Fruit fly (Drosophila melanogaster): ENCODE results near the gene Ing5.
A peak's percentile ranks its signal among the peaks of the same experiment; 100 is the strongest.

The Ing5 gene

DNA sequence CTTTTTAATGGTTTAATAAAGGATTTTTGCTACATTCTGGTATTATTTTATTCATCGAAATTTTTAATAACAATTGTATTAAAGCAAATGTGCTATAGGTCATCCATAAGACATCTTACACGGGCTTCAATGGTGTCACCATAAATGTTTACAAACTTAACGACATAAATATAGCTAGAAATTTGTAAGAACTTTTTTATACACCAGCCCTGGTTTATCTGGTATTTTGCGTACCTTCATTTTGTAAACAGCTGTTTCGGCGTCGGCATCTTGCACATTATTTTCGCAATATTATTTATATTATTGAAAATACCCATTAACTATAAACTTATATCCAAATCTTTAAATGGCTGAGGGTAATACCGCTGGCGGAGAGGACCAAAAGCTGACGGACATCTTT lies 19.7 kb downstream of the Ing5 start, which contains the start of gene Tap42:
TSS of gene Tap42 (plus strand) at position 240 of the 400 bp plus-strand sequence.
- TF ChIP-seq foxo (GFP tag; optimal IDR thresholded peaks at IDR 0.05) (peak in 1 of 2 experiments; percentile 29), h (GFP tag; optimal IDR thresholded peaks at IDR 0.05) (peak; percentile 17), sage (GFP tag; optimal IDR thresholded peaks at IDR 0.05) (peak; percentile 76), CrebA (GFP tag; optimal IDR thresholded peaks at IDR 0.05; ENCODE audit: borderline replicate concordance) (no peak), ey (GFP tag; optimal IDR thresholded peaks at IDR 0.05) (no peak), dl (GFP tag; optimal IDR thresholded peaks at IDR 0.05; ENCODE audit: insufficient read depth in 1 of 2, partially characterized antibody in 2 of 2) (no peak), Dfd (GFP tag; optimal IDR thresholded peaks at IDR 0.05) (no peak), CG32264 (GFP tag; optimal IDR thresholded peaks at IDR 0.05) (no peak), HLH106 (tag; optimal IDR thresholded peaks at IDR 0.05) (no peak), CG9705 (GFP tag; optimal IDR thresholded peaks at IDR 0.05) (no peak), tai (GFP tag; optimal IDR thresholded peaks at IDR 0.05) (no peak), OdsH (GFP tag; optimal IDR thresholded peaks at IDR 0.05) (no peak), dmrt93B (GFP tag; optimal IDR thresholded peaks at IDR 0.05) (no peak), rgr (GFP tag; optimal IDR thresholded peaks at IDR 0.05) (no peak), Rel (GFP tag; optimal IDR thresholded peaks at IDR 0.05) (no peak), Rel (tag; optimal IDR thresholded peaks at IDR 0.05) (no peak), dsf (GFP tag; optimal IDR thresholded peaks at IDR 0.05; ENCODE audit: borderline replicate concordance) (no peak), N (GFP tag; optimal IDR thresholded peaks at IDR 0.05) (no peak), Hnf4 (GFP tag; optimal IDR thresholded peaks at IDR 0.05) (no peak), psq (GFP tag; optimal IDR thresholded peaks at IDR 0.05) (no peak), pan (optimal IDR thresholded peaks at IDR 0.05) (no peak), woc (GFP tag; optimal IDR thresholded peaks at IDR 0.05) (peak; percentile 52), Hr83 (GFP tag; optimal IDR thresholded peaks at IDR 0.05; ENCODE audit: poor library complexity, severe bottlenecking) (no peak), jim (GFP tag; optimal IDR thresholded peaks at IDR 0.05) (no peak), GATAd (GFP tag; optimal IDR thresholded peaks at IDR 0.05) (no peak), usp (GFP tag; optimal IDR thresholded peaks at IDR 0.05) (no peak), Dif (GFP tag; optimal IDR thresholded peaks at IDR 0.05; ENCODE audit: partially characterized antibody) (no peak), lola (GFP tag; optimal IDR thresholded peaks at IDR 0.05) (no peak), Vsx2 (GFP tag; optimal IDR thresholded peaks at IDR 0.05; ENCODE audit: partially characterized antibody) (no peak), Sp1 (GFP tag; optimal IDR thresholded peaks at IDR 0.05) (peak; percentile 14), brk (GFP tag; optimal IDR thresholded peaks at IDR 0.05) (peak; percentile 40), Myc (optimal IDR thresholded peaks at IDR 0.05) (peak; percentile 64), Abd-B (GFP tag; optimal IDR thresholded peaks at IDR 0.05) (no peak), sv (GFP tag; optimal IDR thresholded peaks at IDR 0.05) (peak; percentile 31), Jra (GFP tag; optimal IDR thresholded peaks at IDR 0.05) (no peak), Hr78 (GFP tag; optimal IDR thresholded peaks at IDR 0.05) (no peak), Mio (GFP tag; optimal IDR thresholded peaks at IDR 0.05) (no peak), br (GFP tag; optimal IDR thresholded peaks at IDR 0.05) (no peak), fru (GFP tag; optimal IDR thresholded peaks at IDR 0.05) (peak; percentile 3)

DNA sequence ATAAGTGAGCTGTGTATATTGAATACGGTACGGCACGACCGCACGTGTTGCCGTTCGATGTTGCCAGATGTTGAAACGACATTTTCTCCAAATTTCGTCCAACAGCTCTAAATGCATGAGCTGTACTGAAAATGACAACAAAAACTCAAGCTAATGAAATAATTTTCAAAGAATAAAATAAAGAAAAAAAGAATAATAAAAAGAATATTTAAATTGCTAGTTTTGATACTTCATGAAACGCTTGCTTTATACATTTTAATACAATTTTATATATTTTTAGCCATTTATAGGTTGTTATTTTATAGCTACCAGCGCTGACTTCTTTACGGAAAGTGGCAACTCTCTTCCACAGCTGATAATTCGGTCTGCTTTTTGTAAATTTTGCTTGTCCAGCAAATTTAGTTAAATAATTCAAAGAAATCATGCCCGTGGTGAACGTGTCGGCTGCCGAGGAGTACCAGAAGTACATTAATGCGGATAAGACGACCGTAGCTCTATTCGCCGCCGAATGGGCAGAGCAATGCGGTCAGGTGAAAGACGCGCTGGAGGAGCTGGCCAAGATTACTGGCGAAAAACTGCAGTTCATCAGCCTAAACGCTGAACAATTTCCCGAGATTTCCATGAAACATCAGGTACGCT lies 20.9 kb downstream of the Ing5 start, which contains the start of the genes Nnp-1 and Grx3:
TSS of gene Nnp-1 (minus strand) at position 81 of the 639 bp plus-strand sequence.
TSS of gene Grx3 (plus strand) at position 339 of the 639 bp plus-strand sequence.
- TF ChIP-seq woc (GFP tag; optimal IDR thresholded peaks at IDR 0.05) (peak; percentile 46), ey (GFP tag; optimal IDR thresholded peaks at IDR 0.05) (peak; percentile 22), GATAd (GFP tag; optimal IDR thresholded peaks at IDR 0.05) (no peak), Hnf4 (GFP tag; optimal IDR thresholded peaks at IDR 0.05) (no peak), foxo (GFP tag; optimal IDR thresholded peaks at IDR 0.05) (peak in 1 of 2 experiments; percentile 62), Mio (GFP tag; optimal IDR thresholded peaks at IDR 0.05) (no peak), tai (GFP tag; optimal IDR thresholded peaks at IDR 0.05) (no peak), Hr83 (GFP tag; optimal IDR thresholded peaks at IDR 0.05; ENCODE audit: poor library complexity, severe bottlenecking) (no peak), lola (GFP tag; optimal IDR thresholded peaks at IDR 0.05) (no peak), Vsx2 (GFP tag; optimal IDR thresholded peaks at IDR 0.05; ENCODE audit: partially characterized antibody) (no peak), dsf (GFP tag; optimal IDR thresholded peaks at IDR 0.05; ENCODE audit: borderline replicate concordance) (no peak), Dif (GFP tag; optimal IDR thresholded peaks at IDR 0.05; ENCODE audit: partially characterized antibody) (no peak), CG32264 (GFP tag; optimal IDR thresholded peaks at IDR 0.05) (no peak), Jra (GFP tag; optimal IDR thresholded peaks at IDR 0.05) (no peak), HLH106 (tag; optimal IDR thresholded peaks at IDR 0.05) (peak; percentile 82), dl (GFP tag; optimal IDR thresholded peaks at IDR 0.05; ENCODE audit: insufficient read depth in 1 of 2, partially characterized antibody in 2 of 2) (no peak), Abd-B (GFP tag; optimal IDR thresholded peaks at IDR 0.05) (no peak), br (GFP tag; optimal IDR thresholded peaks at IDR 0.05) (no peak), rgr (GFP tag; optimal IDR thresholded peaks at IDR 0.05) (no peak), fru (GFP tag; optimal IDR thresholded peaks at IDR 0.05) (no peak), Hr78 (GFP tag; optimal IDR thresholded peaks at IDR 0.05) (no peak), CG9705 (GFP tag; optimal IDR thresholded peaks at IDR 0.05) (peak; percentile 54), CrebA (GFP tag; optimal IDR thresholded peaks at IDR 0.05; ENCODE audit: borderline replicate concordance) (no peak), N (GFP tag; optimal IDR thresholded peaks at IDR 0.05) (no peak), brk (GFP tag; optimal IDR thresholded peaks at IDR 0.05) (peak; percentile 35), sv (GFP tag; optimal IDR thresholded peaks at IDR 0.05) (peak; percentile 24), sage (GFP tag; optimal IDR thresholded peaks at IDR 0.05) (no peak), Rel (GFP tag; optimal IDR thresholded peaks at IDR 0.05) (no peak), Rel (tag; optimal IDR thresholded peaks at IDR 0.05) (no peak), Sp1 (GFP tag; optimal IDR thresholded peaks at IDR 0.05) (no peak), usp (GFP tag; optimal IDR thresholded peaks at IDR 0.05) (no peak), psq (GFP tag; optimal IDR thresholded peaks at IDR 0.05) (peak; percentile 48), OdsH (GFP tag; optimal IDR thresholded peaks at IDR 0.05) (peak; percentile 20), Dfd (GFP tag; optimal IDR thresholded peaks at IDR 0.05) (no peak), jim (GFP tag; optimal IDR thresholded peaks at IDR 0.05) (no peak), dmrt93B (GFP tag; optimal IDR thresholded peaks at IDR 0.05) (peak; percentile 53), Myc (optimal IDR thresholded peaks at IDR 0.05) (peak; percentile 90), h (GFP tag; optimal IDR thresholded peaks at IDR 0.05) (peak; percentile 1), pan (optimal IDR thresholded peaks at IDR 0.05) (no peak)

Measured in whole organism, wandering third instar larva.